Fruit fly (Drosophila melanogaster): ENCODE results near the gene CG3534.

dm6 chr3R:16984221-16984620 lies 12.0 kb upstream of the CG3534 start:
- TF ChIP-seq CG3032 (tag; optimal IDR thresholded peaks at IDR 0.05) (no peak), CG6792 (GFP tag; optimal IDR thresholded peaks at IDR 0.05) (no peak), Blimp-1 (GFP tag; optimal IDR thresholded peaks at IDR 0.05) (no peak), dac (GFP tag; optimal IDR thresholded peaks at IDR 0.05) (no peak), CG3919 (GFP tag; optimal IDR thresholded peaks at IDR 0.05) (no peak), CG4318 (GFP tag; optimal IDR thresholded peaks at IDR 0.05) (no peak)
